Worm (Caenorhabditis elegans): ENCODE data around the gene srg-58.

- no peak for TF ChIP-seq unc-130 (tag; optimal IDR thresholded peaks at IDR 0.05)
- TF ChIP-seq ceh-63 (GFP tag; optimal IDR thresholded peaks at IDR 0.05): no peak
- TF ChIP-seq lin-13 (GFP tag; optimal IDR thresholded peaks at IDR 0.05): no peak
Observed at ce11 chrV:2750006-2750405, 9.3 kb downstream of the srg-58 start, which contains the start of gene srx-24.

Data from whole organism, L1 larva.